Worm (Caenorhabditis elegans) whole organism, L4/young adult: ENCODE data around the gene F26D11.12.

Source experiments
- W03F9.2 ChIP-seq: fragments of 150-350 bp; optimal IDR thresholded peaks from 2 replicates; lab custom pipeline; 2014; ENCODE audit warnings: missing biosample characterization, missing genetic modification characterization
- dao-5 ChIP-seq: sonication (generic microtip); optimal IDR thresholded peaks from 2 replicates; lab custom pipeline; 2016; ENCODE audit warnings: missing genotype, missing genetic modification characterization, moderate library complexity, missing compliant biosample characterization
- him-1 ChIP-seq: sonication (generic microtip); optimal IDR thresholded peaks from 2 replicates; lab custom pipeline; 2016; ENCODE audit warnings: missing genotype, missing genetic modification reagents, missing genetic modification characterization, missing compliant biosample characterization

DNA sequence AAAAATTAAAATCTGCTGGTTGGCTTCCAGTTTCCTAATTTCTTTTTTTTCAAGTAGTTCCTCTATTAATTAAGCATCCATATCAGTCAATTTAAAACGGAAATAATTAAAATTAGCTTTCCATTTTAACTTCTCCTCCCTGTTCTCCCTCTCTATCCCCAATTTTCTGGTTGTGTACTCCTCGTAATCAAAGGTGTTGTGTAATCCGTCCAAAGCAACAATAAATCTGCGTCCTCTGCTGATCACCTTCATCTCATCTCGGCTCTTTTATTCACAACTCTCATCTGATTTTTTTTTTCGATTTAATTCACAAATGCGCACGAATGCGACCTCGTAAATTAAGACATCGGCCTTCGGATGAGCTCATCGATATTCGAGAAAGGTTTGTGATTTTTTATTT is 40.8 kb upstream of the F26D11.12 start, which contains the start of gene Y97E10AR.2:
- TF ChIP-seq him-1 (tag; lab: Kevin White, UChicago), result no peak
- TF ChIP-seq W03F9.2 (tag; lab: Kevin White, UChicago), result no peak
- no peak for TF ChIP-seq dao-5 (tag; lab: Kevin White, UChicago)
